Worm (Caenorhabditis elegans): Measurements from ENCODE around the gene str-116.

DNA sequence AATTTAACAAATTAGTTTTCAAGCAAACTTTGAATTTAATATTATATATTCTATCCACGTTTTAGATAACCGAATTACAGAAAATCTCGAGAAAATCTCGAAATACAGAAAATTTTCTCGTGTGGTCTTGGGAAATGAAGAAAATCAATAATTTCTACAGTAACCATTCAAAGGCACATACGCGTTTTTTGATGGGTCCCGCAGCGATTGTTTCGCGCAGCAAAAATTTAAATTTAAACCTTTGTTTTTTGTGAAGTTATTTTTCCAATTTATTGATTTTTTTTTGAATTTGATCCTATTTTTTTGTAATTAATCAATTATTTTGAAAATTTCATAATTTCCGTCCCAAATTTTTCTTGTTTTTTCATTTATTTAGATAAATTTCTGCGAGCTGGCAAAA is 12.8 kb downstream of the str-116 start:
- TF ChIP-seq unc-62 (GFP tag; optimal IDR thresholded peaks at IDR 0.05) (no peak), snpc-4 (tag; optimal IDR thresholded peaks at IDR 0.05) (no peak), hlh-17 (GFP tag; optimal IDR thresholded peaks at IDR 0.05; ENCODE audit: borderline replicate concordance) (no peak), nhr-237 (tag; optimal IDR thresholded peaks at IDR 0.05) (no peak), sup-37 (GFP tag; optimal IDR thresholded peaks at IDR 0.05) (no peak), fkh-4 (tag; optimal IDR thresholded peaks at IDR 0.05; ENCODE audit: borderline replicate concordance) (no peak), ceh-88 (GFP tag; IDR thresholded peaks at IDR 0.05) (no peak), nhr-28 (tag; optimal IDR thresholded peaks at IDR 0.05) (no peak)
